Worm (Caenorhabditis elegans): ENCODE measurements around the gene dtmk-1.

Gene dtmk-1

ce11 chrII:9989533-9989932, 22.6 kb upstream of the dtmk-1 start:
- peak in 1 of 2 experiments; percentile 4 for TF ChIP-seq hif-1 (tag; optimal IDR thresholded peaks at IDR 0.05)
- TF ChIP-seq hlh-11 (tag; optimal IDR thresholded peaks at IDR 0.05) = peak; percentile 17
- peak; percentile 6 for TF ChIP-seq nhr-11 (tag; optimal IDR thresholded peaks at IDR 0.05)
- no peak for TF ChIP-seq F49E8.2 (tag; optimal IDR thresholded peaks at IDR 0.05; ENCODE audit: borderline replicate concordance)
- no peak for TF ChIP-seq ztf-11 (tag; optimal IDR thresholded peaks at IDR 0.05)
- TF ChIP-seq T26A8.4 (GFP tag; IDR thresholded peaks at IDR 0.05) = no peak
- TF ChIP-seq mdt-29 (GFP tag; IDR thresholded peaks at IDR 0.05) = no peak
- TF ChIP-seq pha-4 (GFP tag; IDR thresholded peaks at IDR 0.05) = no peak
- TF ChIP-seq pha-4 (tag; optimal IDR thresholded peaks at IDR 0.05) = no peak
- TF ChIP-seq cey-2 (tag; optimal IDR thresholded peaks at IDR 0.05; ENCODE audit: borderline replicate concordance, insufficient read depth) = no peak

- TF ChIP-seq ZK337.2 (GFP tag; IDR thresholded peaks at IDR 0.05) (no peak), unc-130 (GFP tag; optimal IDR thresholded peaks at IDR 0.05) (no peak), fos-1 (tag; optimal IDR thresholded peaks at IDR 0.05) (no peak), dmd-9 (GFP tag; IDR thresholded peaks at IDR 0.05) (no peak), nhr-28 (tag; optimal IDR thresholded peaks at IDR 0.05) (no peak), F44E2.7 (GFP tag; IDR thresholded peaks at IDR 0.05) (no peak), sdz-12 (GFP tag; optimal IDR thresholded peaks at IDR 0.05) (no peak), Y48G9A.11 (GFP tag; IDR thresholded peaks at IDR 0.05) (no peak), ceh-32 (tag; optimal IDR thresholded peaks at IDR 0.05; ENCODE audit: poor library complexity) (no peak), nhr-25 (tag; optimal IDR thresholded peaks at IDR 0.05; ENCODE audit: borderline replicate concordance, insufficient read depth) (no peak), ceh-28 (tag; optimal IDR thresholded peaks at IDR 0.05) (no peak), lin-1 (GFP tag; IDR thresholded peaks at IDR 0.05) (no peak), ztf-11 (tag; optimal IDR thresholded peaks at IDR 0.05) (no peak), unc-39 (tag; optimal IDR thresholded peaks at IDR 0.05) (no peak), spr-3 (GFP tag; optimal IDR thresholded peaks at IDR 0.05) (no peak)
Observed at ce11 chrII:9988620-9989019, 21.7 kb upstream of the dtmk-1 start.

- peak in 1 of 2 experiments; percentile 99 for TF ChIP-seq unc-62 (GFP tag; optimal IDR thresholded peaks at IDR 0.05 in 1 of 2)
- TF ChIP-seq unc-62 (tag; optimal IDR thresholded peaks at IDR 0.05) = no peak
- no peak for TF ChIP-seq daf-16 (GFP tag; optimal IDR thresholded peaks at IDR 0.05)
- TF ChIP-seq daf-16 (tag; optimal IDR thresholded peaks at IDR 0.05) = no peak
Observed at ce11 chrII:9986635-9987575, 20.0 kb upstream of the dtmk-1 start.

- TF ChIP-seq lin-13 (GFP tag; optimal IDR thresholded peaks at IDR 0.05) (no peak), ZK546.5 (tag; optimal IDR thresholded peaks at IDR 0.05) (no peak), ama-1 (optimal IDR thresholded peaks at IDR 0.05) (no peak), daf-12 (tag; optimal IDR thresholded peaks at IDR 0.05) (no peak), unc-130 (GFP tag; optimal IDR thresholded peaks at IDR 0.05) (no peak), Y75B8A.6 (GFP tag; IDR thresholded peaks at IDR 0.05) (no peak), skn-1 (tag; optimal IDR thresholded peaks at IDR 0.05) (no peak), spr-3 (GFP tag; optimal IDR thresholded peaks at IDR 0.05) (no peak), lsy-2 (tag; optimal IDR thresholded peaks at IDR 0.05) (peak in 1 of 2 experiments; percentile 9), attf-4 (tag; optimal IDR thresholded peaks at IDR 0.05) (no peak), mes-2 (tag; optimal IDR thresholded peaks at IDR 0.05; ENCODE audit: poor library complexity, severe bottlenecking) (no peak), T26A8.4 (GFP tag; IDR thresholded peaks at IDR 0.05) (no peak), egl-43 (GFP tag; IDR thresholded peaks at IDR 0.05) (no peak), zip-2 (tag; optimal IDR thresholded peaks at IDR 0.05) (no peak), pqm-1 (tag; optimal IDR thresholded peaks at IDR 0.05) (no peak), nhr-11 (tag; optimal IDR thresholded peaks at IDR 0.05) (peak; percentile 89), madf-5 (GFP tag; IDR thresholded peaks at IDR 0.05) (no peak), D1046.2 (GFP tag; IDR thresholded peaks at IDR 0.05) (no peak), madf-9 (GFP tag; conservative IDR thresholded peaks at IDR 0.05) (no peak), F49E8.2 (tag; optimal IDR thresholded peaks at IDR 0.05; ENCODE audit: borderline replicate concordance) (no peak), ceh-28 (tag; optimal IDR thresholded peaks at IDR 0.05) (no peak), mep-1 (tag; optimal IDR thresholded peaks at IDR 0.05) (no peak), gei-8 (GFP tag; optimal IDR thresholded peaks at IDR 0.05) (no peak)
Observed at ce11 chrII:9984866-9985336, 18.0 kb upstream of the dtmk-1 start.

Measured in whole organism, L4 larva.